Worm (Caenorhabditis elegans): ENCODE measurements around the gene mrpl-20.
A peak's percentile ranks its signal among the peaks of the same experiment; 100 is the strongest.
"Not testable (repeated sequence)": the region's sequence is repeated elsewhere in the genome, so short reads cannot be mapped to it uniquely, and the experiment has no call there.

Gene mrpl-20

DNA sequence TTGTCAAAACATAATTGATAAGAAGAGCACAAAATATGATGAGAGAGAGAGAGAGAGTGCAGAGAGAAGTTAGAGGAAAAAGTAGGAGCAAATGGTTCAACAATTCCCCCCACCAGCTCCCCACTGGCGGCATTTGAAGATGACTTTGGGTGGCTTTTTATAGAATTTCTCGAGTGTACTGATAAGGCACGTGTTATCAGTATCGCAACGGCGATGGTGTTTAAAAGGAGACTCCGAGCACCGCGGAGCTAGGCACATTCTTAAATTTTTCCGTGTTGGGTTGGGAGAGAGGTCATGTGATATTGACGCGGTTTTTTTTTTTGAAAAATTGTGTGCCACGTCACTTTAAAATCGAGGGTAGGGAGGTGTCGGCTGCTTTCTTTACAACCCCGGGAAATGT lies 39.5 kb upstream of the mrpl-20 start (continued):
- TF ChIP-seq nhr-237 (tag; optimal IDR thresholded peaks at IDR 0.05) (no peak), aly-2 (tag; optimal IDR thresholded peaks at IDR 0.05) (no peak), egl-5 (tag; optimal IDR thresholded peaks at IDR 0.05) (no peak), ztf-11 (tag; optimal IDR thresholded peaks at IDR 0.05) (no peak), nfya-1 (tag; optimal IDR thresholded peaks at IDR 0.05; ENCODE audit: insufficient read depth) (no peak), zag-1 (tag; optimal IDR thresholded peaks at IDR 0.05) (no peak), ceh-16 (tag; optimal IDR thresholded peaks at IDR 0.05) (no peak), R02D3.7 (tag; optimal IDR thresholded peaks at IDR 0.05) (peak; percentile 7), snpc-4 (tag; optimal IDR thresholded peaks at IDR 0.05) (peak; percentile 15), unc-62 (GFP tag; optimal IDR thresholded peaks at IDR 0.05) (no peak)

- peak; percentile 59 for TF ChIP-seq pha-4 (tag; optimal IDR thresholded peaks at IDR 0.05)
- no peak for TF ChIP-seq unc-62 (GFP tag; optimal IDR thresholded peaks at IDR 0.05)
- TF ChIP-seq jun-1 (tag; optimal IDR thresholded peaks at IDR 0.05), result peak; percentile 25
- TF ChIP-seq nhr-237 (tag; optimal IDR thresholded peaks at IDR 0.05), result no peak
- TF ChIP-seq pqm-1 (tag; optimal IDR thresholded peaks at IDR 0.05), result peak; percentile 91
- peak; percentile 2 for TF ChIP-seq nfya-1 (tag; optimal IDR thresholded peaks at IDR 0.05; ENCODE audit: insufficient read depth)
- TF ChIP-seq fkh-10 (GFP tag; optimal IDR thresholded peaks at IDR 0.05), result no peak
- peak; percentile 97 for TF ChIP-seq elt-2 (tag; optimal IDR thresholded peaks at IDR 0.05)
These were observed 38.8 kb upstream of the mrpl-20 start for ce11 chrII:13299166-13299805.

DNA sequence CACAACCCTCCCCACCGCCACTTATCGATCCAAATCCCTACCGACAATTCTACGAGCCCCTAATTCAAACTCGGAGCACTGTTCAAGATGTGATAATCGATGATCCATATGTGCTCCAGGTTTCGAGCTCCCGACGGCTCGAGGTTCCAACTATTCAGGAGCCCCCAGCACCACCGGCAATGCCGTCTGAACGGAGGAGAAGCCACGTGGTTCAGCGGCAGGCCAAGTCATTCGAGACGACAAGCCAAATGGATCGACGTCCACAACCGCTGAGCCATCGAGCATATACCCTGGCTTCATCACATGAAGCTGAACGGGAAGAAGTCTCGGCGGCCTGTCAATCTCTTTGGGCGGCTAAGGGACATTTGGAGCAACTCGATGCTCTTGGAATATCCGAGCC lies 37.5 kb upstream of the mrpl-20 start:
- TF ChIP-seq nhr-76 (tag; optimal IDR thresholded peaks at IDR 0.05) (no peak), fkh-2 (tag; optimal IDR thresholded peaks at IDR 0.05) (no peak), mml-1 (tag; optimal IDR thresholded peaks at IDR 0.05) (no peak), hmg-11 (tag; optimal IDR thresholded peaks at IDR 0.05) (no peak), nfya-1 (tag; optimal IDR thresholded peaks at IDR 0.05; ENCODE audit: insufficient read depth) (no peak), tbx-2 (tag; optimal IDR thresholded peaks at IDR 0.05) (no peak), nhr-43 (tag; optimal IDR thresholded peaks at IDR 0.05; ENCODE audit: poor library complexity, severe bottlenecking) (no peak), sea-2 (GFP tag; optimal IDR thresholded peaks at IDR 0.05) (no peak), unc-62 (GFP tag; optimal IDR thresholded peaks at IDR 0.05) (no peak), nhr-25 (tag; optimal IDR thresholded peaks at IDR 0.05) (no peak)

ce11 chrII:13304339-13304938 lies 33.6 kb upstream of the mrpl-20 start:
- TF ChIP-seq pqm-1 (tag; optimal IDR thresholded peaks at IDR 0.05) (no peak), pha-4 (tag; optimal IDR thresholded peaks at IDR 0.05) (peak; percentile 45), fkh-10 (GFP tag; optimal IDR thresholded peaks at IDR 0.05) (no peak), nfya-1 (tag; optimal IDR thresholded peaks at IDR 0.05; ENCODE audit: insufficient read depth) (peak; percentile 35), elt-2 (tag; optimal IDR thresholded peaks at IDR 0.05) (peak; percentile 3)

- not testable (repeated sequence) for TF ChIP-seq pqm-1, nhr-25, elt-1 (tag; optimal IDR thresholded peaks at IDR 0.05)
These were observed 29.1 kb upstream of the mrpl-20 start, which contains the start of gene faxc-2 for ce11 chrII:13308990-13309389. faxc-2 (plus strand) TSS chrII:13309290.

DNA sequence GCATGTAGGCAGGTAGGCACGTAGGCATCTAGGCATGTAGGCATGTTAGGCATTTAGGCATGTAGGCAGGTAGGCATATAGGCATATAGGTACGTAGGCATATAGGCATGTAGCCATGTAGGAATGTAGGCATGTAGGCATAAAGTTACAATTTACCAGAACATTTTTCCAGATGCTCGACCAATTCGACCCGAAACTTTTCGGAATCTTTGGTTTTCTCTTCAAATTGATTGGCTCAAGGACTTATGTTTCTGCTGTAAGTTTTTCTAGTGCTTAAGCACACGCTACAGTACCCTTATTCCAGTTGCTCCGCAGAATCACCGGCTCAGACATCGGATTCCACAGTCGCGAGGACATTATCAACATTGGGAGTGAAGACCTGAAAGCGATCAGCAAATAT lies 27.9 kb upstream of the mrpl-20 start:
- TF ChIP-seq lin-15B (tag; optimal IDR thresholded peaks at IDR 0.05), result no peak
- TF ChIP-seq snpc-4 (tag; optimal IDR thresholded peaks at IDR 0.05), result no peak
- no peak for TF ChIP-seq tbx-2 (tag; optimal IDR thresholded peaks at IDR 0.05)
- no peak for TF ChIP-seq aly-2 (tag; optimal IDR thresholded peaks at IDR 0.05)
- TF ChIP-seq R02D3.7 (tag; optimal IDR thresholded peaks at IDR 0.05), result no peak
- TF ChIP-seq egl-5 (tag; optimal IDR thresholded peaks at IDR 0.05), result no peak
- no peak for TF ChIP-seq mml-1 (tag; optimal IDR thresholded peaks at IDR 0.05)
- no peak for TF ChIP-seq jun-1 (tag; optimal IDR thresholded peaks at IDR 0.05)
- TF ChIP-seq fos-1 (tag; optimal IDR thresholded peaks at IDR 0.05), result no peak
- TF ChIP-seq ceh-82 (tag; optimal IDR thresholded peaks at IDR 0.05), result no peak
- no peak for TF ChIP-seq ceh-9 (tag; optimal IDR thresholded peaks at IDR 0.05)
- no peak for TF ChIP-seq zag-1 (tag; optimal IDR thresholded peaks at IDR 0.05)
- no peak for TF ChIP-seq egl-27 (tag; optimal IDR thresholded peaks at IDR 0.05)
- no peak for TF ChIP-seq unc-62 (GFP tag; optimal IDR thresholded peaks at IDR 0.05)
- TF ChIP-seq nhr-28 (tag; optimal IDR thresholded peaks at IDR 0.05), result no peak
- TF ChIP-seq nhr-12 (tag; optimal IDR thresholded peaks at IDR 0.05), result no peak
- TF ChIP-seq ZK546.5 (tag; optimal IDR thresholded peaks at IDR 0.05), result no peak
